Worm (Caenorhabditis elegans) whole organism, L4/young adult: ENCODE data around the gene F56A8.5.
"Not testable (repeated sequence)": the region's sequence is repeated elsewhere in the genome, so short reads cannot be mapped to it uniquely, and the experiment has no call there.

Source experiments
- W03F9.2 ChIP-seq: fragments of 150-350 bp; optimal IDR thresholded peaks from 2 replicates; lab custom pipeline; 2014; ENCODE audit warnings: missing biosample characterization, missing genetic modification characterization
- dao-5 ChIP-seq: sonication (generic microtip); optimal IDR thresholded peaks from 2 replicates; lab custom pipeline; 2016; ENCODE audit warnings: missing genotype, missing genetic modification characterization, moderate library complexity, missing compliant biosample characterization
- him-1 ChIP-seq: sonication (generic microtip); optimal IDR thresholded peaks from 2 replicates; lab custom pipeline; 2016; ENCODE audit warnings: missing genotype, missing genetic modification reagents, missing genetic modification characterization, missing compliant biosample characterization

Gene F56A8.5

DNA sequence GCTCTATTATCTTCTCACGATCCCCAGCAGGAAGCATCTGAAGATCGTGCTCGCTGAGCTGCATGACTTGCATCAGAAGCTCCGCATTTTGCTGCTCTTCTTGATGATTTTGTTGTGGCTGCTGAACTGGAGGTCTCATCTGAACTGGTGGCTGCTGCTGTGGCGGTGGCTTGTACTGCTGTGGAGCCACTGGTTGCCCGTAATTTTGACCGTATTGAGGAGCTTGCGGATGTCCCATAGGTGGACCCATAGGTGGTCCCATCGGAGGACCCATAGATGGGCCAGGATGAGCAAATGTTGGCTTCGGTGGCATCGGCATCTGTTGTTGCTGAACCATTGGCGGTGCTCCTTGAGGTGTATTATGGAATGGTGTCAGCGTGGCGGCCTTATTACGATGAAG lies 1.4 kb downstream of the F56A8.5 start:
- TF ChIP-seq dao-5 (tag; lab: Kevin White, UChicago), result no peak
- TF ChIP-seq W03F9.2 (tag; lab: Kevin White, UChicago), result no peak

DNA sequence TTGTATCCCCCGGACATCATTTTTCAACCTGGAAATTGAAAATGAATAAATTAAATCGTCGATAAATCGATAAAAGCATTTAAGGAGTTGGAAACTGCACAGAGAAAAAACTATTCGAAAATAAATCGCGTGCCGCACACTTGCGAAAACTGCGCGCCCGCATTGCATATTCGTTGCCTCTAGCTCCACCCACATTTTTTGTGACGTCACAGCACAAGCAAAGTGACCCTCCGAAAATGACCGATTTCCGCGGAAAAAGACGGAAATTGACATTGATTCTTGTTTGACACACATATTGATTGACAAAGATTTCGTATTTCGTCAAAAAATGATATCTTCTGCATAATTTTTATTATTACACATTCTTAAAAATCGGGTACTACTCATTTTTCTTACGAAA lies 3.2 kb downstream of the F56A8.5 start, which contains the start of gene cpf-2:
Gene cpf-2, minus strand, starts transcription at position 28 of the 400 bp plus-strand sequence.
- TF ChIP-seq W03F9.2 (tag; lab: Kevin White, UChicago) (peak; percentile 76), dao-5 (tag; lab: Kevin White, UChicago) (peak; percentile 18), him-1 (tag; lab: Kevin White, UChicago) (peak; percentile 82)

DNA sequence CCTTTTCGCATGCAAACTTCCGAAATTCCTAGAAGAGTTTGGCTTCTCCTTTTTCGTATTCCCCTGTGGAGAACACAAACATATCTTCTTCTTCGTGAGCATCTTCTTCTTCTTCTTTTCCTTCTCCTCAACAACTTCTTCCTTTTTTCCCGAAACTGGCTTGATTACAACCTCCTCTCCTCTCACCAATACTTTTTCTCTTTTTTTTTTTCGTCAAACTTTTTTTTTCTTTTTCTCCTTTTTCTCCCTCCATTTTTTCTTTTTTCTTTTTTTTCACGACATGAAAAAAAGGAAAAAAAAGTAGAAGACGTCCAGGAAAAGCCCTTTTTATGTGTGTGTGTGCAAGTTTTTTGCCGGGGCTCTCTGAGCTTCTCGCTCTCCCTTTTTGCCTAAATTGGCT lies 5.2 kb downstream of the F56A8.5 start:
- TF ChIP-seq him-1 (tag; lab: Kevin White, UChicago) (peak; percentile 30), dao-5 (tag; lab: Kevin White, UChicago) (no peak)

DNA sequence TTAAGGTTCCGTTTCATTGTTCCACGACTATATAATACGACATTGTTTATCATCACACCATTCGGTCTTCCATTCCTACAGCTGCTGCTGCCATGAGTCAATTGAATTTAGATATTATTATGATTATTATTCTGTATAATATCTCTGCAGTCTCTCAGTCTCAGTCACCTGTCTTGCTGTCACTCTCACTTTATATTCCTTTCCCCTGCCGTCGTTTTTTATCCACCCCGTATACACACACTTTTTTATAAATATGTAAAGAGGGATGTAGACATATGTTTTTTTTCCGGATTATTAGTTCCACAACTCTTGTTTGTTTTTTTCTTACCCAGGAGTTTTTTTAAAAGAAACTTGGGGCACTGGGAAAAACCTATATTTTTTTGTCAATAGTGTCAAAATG lies 6.6 kb downstream of the F56A8.5 start:
- TF ChIP-seq dao-5 (tag; lab: Kevin White, UChicago) (no peak), W03F9.2 (tag; lab: Kevin White, UChicago) (no peak), him-1 (tag; lab: Kevin White, UChicago) (no peak)

DNA sequence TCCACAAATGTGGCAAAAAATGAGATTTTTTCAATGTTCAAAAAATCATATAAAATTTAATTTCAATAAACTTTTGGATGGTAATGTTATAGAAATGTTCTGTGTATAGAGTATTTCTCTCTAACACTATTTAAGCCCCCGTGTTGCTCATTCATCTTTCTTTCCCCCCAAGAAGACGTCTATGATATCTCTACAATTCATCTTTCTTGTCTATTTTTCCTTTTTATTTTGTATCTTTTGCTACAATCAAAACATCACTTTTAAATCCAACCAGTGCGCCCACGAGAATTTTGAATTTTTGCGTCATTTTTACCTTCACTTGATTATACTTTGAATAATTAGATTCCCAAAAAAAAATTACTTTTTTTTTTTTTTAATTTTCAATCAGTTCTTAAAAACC lies 7.1 kb downstream of the F56A8.5 start:
- no peak for TF ChIP-seq dao-5 (tag; lab: Kevin White, UChicago)

DNA sequence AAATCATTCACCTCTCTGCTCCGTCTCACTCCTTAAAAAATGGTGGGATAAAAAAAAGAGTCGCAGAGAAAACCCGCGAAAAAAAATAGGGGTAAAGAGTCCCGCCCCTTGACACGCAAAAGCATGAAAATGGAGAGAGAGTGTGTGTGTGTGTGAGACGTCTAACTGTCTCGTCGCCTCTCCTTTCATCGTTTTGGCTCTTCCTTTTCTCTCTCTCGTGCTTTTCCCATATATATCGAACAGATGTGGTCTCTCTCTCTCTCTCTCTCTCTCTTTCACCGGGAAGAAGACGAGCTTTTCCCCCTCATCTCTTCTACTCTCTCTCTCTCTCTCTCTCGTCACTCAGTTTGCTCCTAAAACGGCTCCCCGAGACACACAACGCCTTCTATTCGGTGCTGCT lies 10.1 kb downstream of the F56A8.5 start:
- TF ChIP-seq him-1 (tag; lab: Kevin White, UChicago) (peak; percentile 49), W03F9.2 (tag; lab: Kevin White, UChicago) (no peak)

DNA sequence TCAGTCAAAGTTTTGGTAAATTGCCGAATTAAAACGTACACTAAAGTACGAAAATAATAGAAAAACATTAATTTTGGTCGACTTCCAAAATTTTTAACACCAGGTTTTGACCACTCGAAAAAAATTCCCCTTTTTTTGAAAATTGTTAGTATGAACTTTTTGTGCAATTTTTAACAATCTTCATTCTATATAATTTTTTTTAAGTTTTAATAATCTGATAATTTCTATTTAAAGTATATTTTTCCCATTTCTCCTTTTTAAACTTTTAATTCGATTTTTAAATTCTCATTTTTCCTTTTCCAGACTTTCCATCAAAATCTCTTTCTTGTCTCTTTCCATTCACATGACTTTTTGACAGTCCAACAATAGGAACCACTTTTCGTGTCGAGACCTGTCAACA lies 11.3 kb downstream of the F56A8.5 start, which contains the start of gene unc-64:
Gene unc-64, plus strand, starts transcription at position 301 of the 400 bp plus-strand sequence.
- TF ChIP-seq him-1 (tag; lab: Kevin White, UChicago) (no peak), W03F9.2 (tag; lab: Kevin White, UChicago) (no peak), dao-5 (tag; lab: Kevin White, UChicago) (no peak)

DNA sequence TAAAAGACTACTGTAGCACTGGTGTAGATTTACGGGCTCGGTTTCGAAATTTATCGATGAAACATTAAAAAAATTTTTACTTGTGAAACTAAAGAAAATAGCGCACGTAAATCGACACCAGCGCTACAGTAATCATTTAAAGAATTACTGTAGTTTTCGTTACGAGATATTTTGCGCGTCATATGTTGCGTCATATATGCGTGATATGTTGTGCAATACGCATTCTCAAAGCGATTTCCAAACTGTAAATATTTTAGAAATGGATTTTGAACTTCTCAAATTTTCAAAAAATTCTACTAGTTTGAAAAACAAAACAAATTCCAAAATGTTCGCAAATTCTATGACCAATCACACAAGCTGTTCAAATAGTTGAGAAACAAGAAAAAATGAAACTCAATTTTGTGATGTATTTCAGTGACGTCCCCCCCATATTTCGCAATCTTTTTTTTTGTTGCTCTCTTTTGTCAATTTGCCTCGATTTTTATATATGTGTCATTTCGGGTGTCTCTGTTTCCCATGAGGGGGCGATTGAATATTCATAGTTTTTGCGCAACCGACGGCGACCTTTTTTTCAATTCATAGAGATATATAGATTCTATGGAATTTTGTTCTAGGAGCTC lies 12.3 kb downstream of the F56A8.5 start:
- no peak for TF ChIP-seq dao-5 (tag; lab: Kevin White, UChicago)
- no peak for TF ChIP-seq W03F9.2 (tag; lab: Kevin White, UChicago)
- TF ChIP-seq him-1 (tag; lab: Kevin White, UChicago), result no peak

DNA sequence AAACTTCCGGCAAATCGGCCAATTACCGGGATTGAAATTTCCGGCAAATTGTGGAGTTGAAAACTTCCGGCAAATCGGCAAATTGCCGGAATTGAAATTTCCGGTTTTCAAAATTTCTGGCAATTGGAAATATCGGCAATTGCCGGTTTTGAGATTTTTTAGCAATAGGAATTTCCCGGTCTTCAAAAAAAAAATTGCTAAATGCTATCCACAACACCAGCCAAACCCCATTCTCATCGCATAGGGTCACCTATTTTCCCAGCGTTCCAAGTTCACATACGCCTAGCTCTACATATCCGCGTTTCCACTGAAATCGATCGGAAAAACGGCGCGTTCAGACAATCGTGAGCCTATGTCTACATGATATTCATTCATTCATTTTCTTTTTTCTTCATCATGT lies 19.8 kb downstream of the F56A8.5 start, which contains the start of gene F56A8.8:
Gene F56A8.8, plus strand, starts transcription at position 301 of the 400 bp plus-strand sequence.
- TF ChIP-seq dao-5 (tag; lab: Kevin White, UChicago) (no peak), him-1 (tag; lab: Kevin White, UChicago) (no peak), W03F9.2 (tag; lab: Kevin White, UChicago) (no peak)

DNA sequence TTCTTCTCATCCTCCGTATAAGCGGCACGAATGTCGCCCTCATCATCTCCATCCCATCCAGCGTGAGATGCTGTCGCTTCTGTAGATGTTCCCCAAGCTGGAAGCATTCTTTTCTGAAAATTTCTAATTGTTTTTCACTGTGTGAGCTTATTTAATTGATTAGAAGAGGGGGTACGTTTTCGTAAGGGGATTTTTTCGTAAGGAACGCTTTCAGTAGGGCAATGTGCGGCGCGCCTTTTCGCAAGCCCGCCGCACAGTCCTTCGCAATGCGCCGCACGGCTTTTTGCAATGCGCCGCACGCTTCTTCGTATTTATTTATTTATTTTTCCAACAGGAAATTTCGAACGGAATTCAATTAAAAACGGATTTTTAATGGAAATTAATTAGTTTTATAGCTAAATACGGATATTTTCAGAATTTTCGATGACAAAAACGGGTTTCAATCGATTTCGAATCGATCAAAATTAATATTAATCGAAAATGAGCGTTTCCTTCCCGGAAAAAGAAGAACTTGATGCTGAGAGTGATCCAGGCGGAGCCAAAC lies 27.4 kb downstream of the F56A8.5 start, which contains the start of gene set-25:
Gene set-25, minus strand, starts transcription at position 120 of the 544 bp plus-strand sequence.
- not testable (repeated sequence) for TF ChIP-seq W03F9.2, dao-5, him-1 (tag; lab: Kevin White, UChicago)

DNA sequence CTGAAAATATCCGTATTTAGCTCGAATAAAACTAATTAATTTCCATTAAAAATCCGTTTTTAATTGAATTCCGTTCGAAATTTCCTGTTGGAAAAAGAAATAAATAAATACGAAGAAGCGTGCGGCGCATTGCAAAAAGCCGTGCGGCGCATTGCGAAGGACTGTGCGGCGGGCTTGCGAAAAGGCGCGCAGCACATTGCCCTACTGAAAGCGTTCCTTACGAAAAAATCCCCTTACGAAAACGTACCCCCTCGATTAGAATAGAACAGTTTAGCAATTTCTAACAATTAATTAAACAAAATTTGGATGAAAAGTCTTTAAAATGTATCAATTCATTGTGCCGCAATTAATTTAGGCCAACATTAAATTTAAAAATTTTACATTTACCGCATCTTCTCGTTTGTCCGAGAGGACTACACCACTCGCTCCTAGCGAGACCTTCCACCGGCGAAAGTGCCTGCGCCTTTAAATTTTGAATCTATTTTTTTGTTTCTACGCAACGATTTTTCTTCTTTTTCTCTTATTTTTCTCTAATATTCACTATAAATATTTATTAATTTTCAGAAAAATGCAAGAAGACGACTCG lies 30.7 kb downstream of the F56A8.5 start, which contains the start of gene npp-18:
Gene npp-18, plus strand, starts transcription at position 565 of the 586 bp plus-strand sequence.
- peak; percentile 43 for TF ChIP-seq W03F9.2 (tag; lab: Kevin White, UChicago)

DNA sequence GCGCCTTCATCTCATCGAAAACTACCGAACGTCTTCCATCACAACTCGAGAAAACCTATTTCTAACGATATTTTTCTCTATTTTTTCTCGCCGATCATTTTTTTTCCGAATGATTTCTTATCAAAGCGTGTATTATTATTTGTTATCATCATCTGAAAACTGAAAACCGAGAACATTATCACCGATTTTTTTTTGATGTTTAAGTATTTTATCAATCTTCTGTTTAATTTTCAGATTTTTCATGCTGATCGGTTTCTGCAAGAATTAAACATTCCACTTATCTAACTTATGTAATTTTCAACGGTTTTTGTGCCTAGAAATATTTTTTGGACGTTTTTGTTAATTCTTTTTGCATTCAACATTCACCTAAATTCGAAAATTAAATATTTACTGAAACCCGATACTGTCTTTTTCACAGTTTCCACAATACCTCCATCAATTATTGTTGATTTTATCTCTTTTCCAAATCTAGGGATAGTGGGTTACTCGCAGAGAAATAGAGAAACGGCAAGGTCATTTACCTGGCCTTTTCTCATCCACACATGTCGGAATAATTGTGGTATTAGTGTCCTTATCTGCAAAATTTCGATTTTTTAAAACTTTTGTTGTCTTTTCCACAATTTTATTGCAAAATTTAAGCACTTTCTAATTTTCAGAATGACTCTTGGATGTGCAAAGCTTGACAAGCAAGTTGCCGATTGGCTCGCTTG lies 33.2 kb downstream of the F56A8.5 start, which contains the start of gene pgm-2:
Gene pgm-2, plus strand, starts transcription at position 657 of the 710 bp plus-strand sequence.
- no peak for TF ChIP-seq W03F9.2 (tag; lab: Kevin White, UChicago)
- TF ChIP-seq him-1 (tag; lab: Kevin White, UChicago), result no peak
- no peak for TF ChIP-seq dao-5 (tag; lab: Kevin White, UChicago)

DNA sequence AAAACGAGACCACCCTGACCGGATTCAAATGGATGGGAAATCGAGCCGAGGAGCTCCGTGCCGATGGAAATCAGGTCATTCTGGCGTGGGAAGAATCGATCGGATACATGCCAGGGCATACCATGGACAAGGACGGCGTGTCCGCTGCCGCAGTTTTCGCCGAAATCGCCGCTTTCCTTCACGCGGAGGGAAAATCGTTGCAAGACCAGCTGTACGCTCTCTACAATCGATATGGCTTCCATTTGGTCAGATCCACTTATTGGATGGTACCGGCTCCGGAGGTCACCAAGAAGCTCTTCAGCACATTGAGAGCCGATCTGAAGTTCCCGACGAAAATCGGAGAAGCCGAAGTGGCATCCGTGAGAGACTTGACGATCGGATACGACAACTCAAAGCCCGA lies 36.3 kb downstream of the F56A8.5 start:
- no peak for TF ChIP-seq dao-5 (tag; lab: Kevin White, UChicago)
- TF ChIP-seq W03F9.2 (tag; lab: Kevin White, UChicago), result no peak
- TF ChIP-seq him-1 (tag; lab: Kevin White, UChicago), result no peak
